Worm (Caenorhabditis elegans) whole organism, late embryonic: Measurements from ENCODE around the gene K08E7.8.

Source experiments
- C08G9.2 ChIP-seq: sonication (generic microtip); optimal IDR thresholded peaks from 2 replicates; lab custom pipeline; 2016; ENCODE audit warnings: mild to moderate bottlenecking, missing genetic modification characterization, moderate library complexity, missing compliant biosample characterization
- F13H6.1 ChIP-seq: sonication (generic microtip); optimal IDR thresholded peaks from 2 replicates; lab custom pipeline; 2016; ENCODE audit warnings: missing genetic modification characterization, missing compliant biosample characterization
- Y22D7AL.16 ChIP-seq: sonication (generic microtip); optimal IDR thresholded peaks from 2 replicates; lab custom pipeline; 2016; ENCODE audit warnings: missing genetic modification characterization, missing compliant biosample characterization
- ceh-14 ChIP-seq: sonication (generic microtip); optimal IDR thresholded peaks from 2 replicates; lab custom pipeline; 2016; ENCODE audit warnings: missing genotype, missing genetic modification characterization, missing compliant biosample characterization
- ceh-22 ChIP-seq: sonication (generic microtip); optimal IDR thresholded peaks from 2 replicates; lab custom pipeline; 2017; ENCODE audit warnings: missing biosample characterization, missing genetic modification characterization
- ceh-31 ChIP-seq: sonication (generic microtip); optimal IDR thresholded peaks from 2 replicates; lab custom pipeline; 2016; ENCODE audit warnings: missing genetic modification characterization, missing compliant biosample characterization
- ceh-34 ChIP-seq: sonication (generic microtip); optimal IDR thresholded peaks from 2 replicates; lab custom pipeline; 2016; ENCODE audit warnings: mild to moderate bottlenecking, missing genetic modification characterization, missing compliant biosample characterization
- ceh-48 ChIP-seq: sonication (generic microtip); optimal IDR thresholded peaks from 2 replicates; lab custom pipeline; 2016; ENCODE audit warnings: missing genetic modification characterization, inconsistent platforms, missing compliant biosample characterization
- dmd-4 ChIP-seq: sonication (generic microtip); optimal IDR thresholded peaks from 2 replicates; lab custom pipeline; 2016; ENCODE audit warnings: borderline replicate concordance, missing genetic modification characterization, missing compliant biosample characterization
- elt-4 ChIP-seq: sonication (generic microtip); optimal IDR thresholded peaks from 2 replicates; lab custom pipeline; 2016; ENCODE audit warnings: missing genetic modification characterization, missing compliant biosample characterization
- eyg-1 ChIP-seq: sonication (generic microtip); optimal IDR thresholded peaks from 2 replicates; lab custom pipeline; 2016; ENCODE audit warnings: missing genotype, missing genetic modification characterization, missing compliant biosample characterization
- fax-1 ChIP-seq: sonication (generic microtip); optimal IDR thresholded peaks from 2 replicates; lab custom pipeline; 2016; ENCODE audit warnings: missing genotype, missing genetic modification characterization, missing compliant biosample characterization
- hlh-15 ChIP-seq: sonication (generic microtip); optimal IDR thresholded peaks from 2 replicates; lab custom pipeline; 2016; ENCODE audit warnings: missing genetic modification characterization, missing compliant biosample characterization
- hlh-30 ChIP-seq: sonication (generic microtip); optimal IDR thresholded peaks from 2 replicates; lab custom pipeline; 2017; ENCODE audit warnings: antibody characterized with exemption, missing genetic modification characterization, missing compliant biosample characterization; ENCODE audit not compliant: insufficient read depth
- hlh-8 ChIP-seq: sonication (generic microtip); optimal IDR thresholded peaks from 2 replicates; lab custom pipeline; 2016; ENCODE audit warnings: missing genotype, missing genetic modification characterization, missing compliant biosample characterization
- nfya-1 ChIP-seq: sonication (generic microtip); optimal IDR thresholded peaks from 2 replicates; lab custom pipeline; 2017; ENCODE audit warnings: missing genetic modification characterization, mild to moderate bottlenecking, missing compliant biosample characterization, antibody characterized with exemption, moderate library complexity
- nhr-11 ChIP-seq: fragments of 150-350 bp; optimal IDR thresholded peaks from 2 replicates; lab custom pipeline; 2014; ENCODE audit warnings: missing biosample characterization, missing genetic modification characterization
- nhr-232 ChIP-seq: sonication (generic microtip); optimal IDR thresholded peaks from 2 replicates; lab custom pipeline; 2016; ENCODE audit warnings: missing genetic modification characterization, missing compliant biosample characterization
- npax-4 ChIP-seq: sonication (generic microtip); optimal IDR thresholded peaks from 2 replicates; lab custom pipeline; 2016; ENCODE audit warnings: missing genetic modification characterization, missing compliant biosample characterization
- pax-1 ChIP-seq: fragments of 150-350 bp; optimal IDR thresholded peaks from 2 replicates; lab custom pipeline; 2014; ENCODE audit warnings: missing biosample characterization, missing genetic modification characterization
- ref-2 ChIP-seq: sonication (generic microtip); optimal IDR thresholded peaks from 2 replicates; lab custom pipeline; 2016; ENCODE audit warnings: missing genetic modification characterization, missing compliant biosample characterization
- rnt-1 ChIP-seq: sonication (generic microtip); optimal IDR thresholded peaks from 2 replicates; lab custom pipeline; 2016; ENCODE audit warnings: missing genetic modification characterization, missing compliant biosample characterization
- sox-2 ChIP-seq: fragments of 200-800 bp; sonication (Bioruptor generic); IDR thresholded peaks from 2 replicates; pipeline ENCODE4 v1.3.6; 2022; ENCODE audit warnings: missing genetic modification reagents, missing genetic modification characterization, missing compliant biosample characterization
- tbx-2 ChIP-seq: sonication (generic microtip); optimal IDR thresholded peaks from 2 replicates; lab custom pipeline; 2016; ENCODE audit warnings: missing genetic modification characterization, missing compliant biosample characterization
- unc-3 ChIP-seq, 2 experiments: fragments of 200-800 bp in 1 of 2; sonication (Bioruptor generic) in 1 of 2; sonication (generic microtip) in 1 of 2; conservative IDR thresholded peaks in 1 of 2; optimal IDR thresholded peaks in 1 of 2; 2 replicates each; pipeline versions ENCODE4 v1.3.6 to Lab custom; 2016 to 2022; ENCODE audit warnings: missing compliant biosample characterization in 2 of 2, missing genetic modification characterization in 2 of 2, missing genetic modification reagents in 1 of 2
- unc-42 ChIP-seq: sonication (generic microtip); optimal IDR thresholded peaks from 2 replicates; lab custom pipeline; 2016; ENCODE audit warnings: missing genotype, missing genetic modification characterization, missing compliant biosample characterization
- unc-55 ChIP-seq: sonication (generic microtip); optimal IDR thresholded peaks from 2 replicates; lab custom pipeline; 2017; ENCODE audit warnings: missing biosample characterization, missing genetic modification reagents, missing genetic modification characterization
- unc-86 ChIP-seq: sonication (generic microtip); optimal IDR thresholded peaks from 2 replicates; lab custom pipeline; 2016; ENCODE audit warnings: missing genetic modification characterization, missing compliant biosample characterization
- zip-5 ChIP-seq: sonication (generic microtip); optimal IDR thresholded peaks from 2 replicates; lab custom pipeline; 2016; ENCODE audit warnings: missing genetic modification characterization, missing compliant biosample characterization

K08E7.8 gene

ce11 chrIV:12570546-12570945, 15.3 kb downstream of the K08E7.8 start:
- TF ChIP-seq C08G9.2 (tag; lab: Kevin White, UChicago) (no peak), fax-1 (no peak), npax-4 (no peak), hlh-30 (no peak), sox-2 (GFP tag; lab: Robert Waterston, UW) (no peak)

ce11 chrIV:12567176-12567892, 18.5 kb downstream of the K08E7.8 start, which contains the start of the genes hsb-1 and let-99:
TSS of gene hsb-1 (minus strand) at chrIV:12567226.
TSS of gene let-99 (plus strand) at chrIV:12567842.
- peak; percentile 35 for TF ChIP-seq unc-42 (tag; lab: Kevin White, UChicago)
- TF ChIP-seq hlh-8 (tag; lab: Kevin White, UChicago) = peak; percentile 5
- TF ChIP-seq tbx-2 = peak; percentile 1
- TF ChIP-seq ceh-31 (tag; lab: Kevin White, UChicago) = peak; percentile 34
- peak; percentile 36 for TF ChIP-seq unc-55 (GFP tag; lab: Kevin White, UChicago)
- peak; percentile 47 for TF ChIP-seq nfya-1 (tag; lab: Kevin White, UChicago)
- no peak for TF ChIP-seq rnt-1 (tag; lab: Kevin White, UChicago)
- TF ChIP-seq ceh-48 (tag; lab: Kevin White, UChicago) = peak; percentile 3
- TF ChIP-seq ref-2 = no peak

- no peak for TF ChIP-seq ceh-14 (tag; lab: Kevin White, UChicago)
- TF ChIP-seq unc-42 (tag; lab: Kevin White, UChicago) = no peak
- TF ChIP-seq ceh-22 (tag; lab: Kevin White, UChicago) = no peak
- TF ChIP-seq dmd-4 = no peak
- no peak for TF ChIP-seq eyg-1 (tag; lab: Kevin White, UChicago)
- TF ChIP-seq unc-3 (GFP tag; conservative IDR thresholded peaks at IDR 0.05; lab: Robert Waterston, UW) = no peak
- TF ChIP-seq unc-3 (tag; optimal IDR thresholded peaks at IDR 0.05; lab: Kevin White, UChicago) = no peak
Measured at ce11 chrIV:12565933-12566540, 19.8 kb downstream of the K08E7.8 start, which contains the start of gene eak-7. TSS of gene eak-7 (minus strand) at chrIV:12565983.

ce11 chrIV:12560568-12560967, 25.3 kb downstream of the K08E7.8 start, which contains the start of gene snb-7:
TSS of gene snb-7 (plus strand) at chrIV:12560868.
- TF ChIP-seq nhr-11 (tag; lab: Kevin White, UChicago) (no peak), nhr-232 (tag; lab: Kevin White, UChicago) (no peak), ceh-14 (tag; lab: Kevin White, UChicago) (no peak), elt-4 (no peak), hlh-8 (tag; lab: Kevin White, UChicago) (no peak), F13H6.1 (tag; lab: Kevin White, UChicago) (no peak), ceh-34 (tag; lab: Kevin White, UChicago) (no peak), Y22D7AL.16 (no peak)

- TF ChIP-seq nfya-1 (tag; lab: Kevin White, UChicago) (peak; percentile 29), unc-86 (tag; lab: Kevin White, UChicago) (peak; percentile 9), unc-55 (GFP tag; lab: Kevin White, UChicago) (no peak), ceh-34 (tag; lab: Kevin White, UChicago) (no peak), zip-5 (tag; lab: Kevin White, UChicago) (peak; percentile 44), pax-1 (tag; lab: Kevin White, UChicago) (peak; percentile 26), ceh-14 (tag; lab: Kevin White, UChicago) (peak; percentile 5), hlh-15 (tag; lab: Kevin White, UChicago) (peak; percentile 12)
- TF ChIP-seq, all 69 proteins: peak for 6
Measured at ce11 chrIV:12558925-12559450, 26.9 kb downstream of the K08E7.8 start, which contains the start of the genes ZK795.2 and ZK795.3. TSS of gene ZK795.2 (minus strand) at chrIV:12558975. TSS of gene ZK795.3 (plus strand) at chrIV:12559365.
